Fruit fly (Drosophila melanogaster) whole organism, embryonic: Measurements from ENCODE around the gene CG2021.

Experiments
- BEAF-32 ChIP-seq: fragments of 200-800 bp; sonication (Bioruptor generic); optimal IDR thresholded peaks from 3 replicates; lab custom pipeline; 2017; ENCODE audit warnings: missing biosample characterization, missing genetic modification characterization, mild to moderate bottlenecking, moderate library complexity, missing genetic modification reagents
- C15 ChIP-seq: fragments of 200-800 bp; sonication (Bioruptor generic); IDR thresholded peaks from 3 replicates; pipeline ENCODE4 v1.3.6; 2022; ENCODE audit warnings: missing biosample characterization, missing genetic modification characterization
- CG10147 ChIP-seq: fragments of 200-800 bp; sonication (Bioruptor generic); optimal IDR thresholded peaks from 2 replicates; lab custom pipeline; 2019; ENCODE audit warnings: missing biosample characterization, mild to moderate bottlenecking, missing genetic modification characterization, moderate library complexity
- CG10959 ChIP-seq: fragments of 200-800 bp; sonication (Bioruptor generic); IDR thresholded peaks from 2 replicates; pipeline ENCODE4 v1.3.6; 2022; ENCODE audit warnings: missing biosample characterization, missing genetic modification characterization
- CG11504 ChIP-seq: fragments of 200-800 bp; sonication (Bioruptor generic); optimal IDR thresholded peaks from 3 replicates; lab custom pipeline; 2019; ENCODE audit warnings: missing biosample characterization, mild to moderate bottlenecking, missing genetic modification characterization, moderate library complexity
- CG12155 ChIP-seq: fragments of 200-800 bp; sonication (Bioruptor generic); optimal IDR thresholded peaks from 3 replicates; lab custom pipeline; 2016; ENCODE audit warnings: missing biosample characterization, missing genetic modification characterization
- CG13424 ChIP-seq: fragments of 200-800 bp; sonication (Bioruptor generic); optimal IDR thresholded peaks from 2 replicates; lab custom pipeline; 2019; ENCODE audit warnings: missing biosample characterization, mild to moderate bottlenecking, missing genetic modification characterization, moderate library complexity
- CG14050 ChIP-seq: fragments of 200-800 bp; sonication (Bioruptor generic); IDR thresholded peaks from 3 replicates; pipeline ENCODE4 v1.3.6; 2022; ENCODE audit warnings: missing biosample characterization, missing genetic modification characterization
- CG14860 ChIP-seq: fragments of 200-800 bp; sonication (Bioruptor generic); IDR thresholded peaks from 3 replicates; pipeline ENCODE4 v1.3.6; 2022; ENCODE audit warnings: missing biosample characterization, missing genetic modification characterization; ENCODE audit not compliant: partially characterized antibody
- CG15073 ChIP-seq: fragments of 200-800 bp; sonication (Bioruptor generic); optimal IDR thresholded peaks from 2 replicates; lab custom pipeline; 2016; ENCODE audit warnings: missing biosample characterization, missing genetic modification characterization
- CG15601 ChIP-seq: fragments of 200-800 bp; sonication (Bioruptor generic); optimal IDR thresholded peaks from 3 replicates; lab custom pipeline; 2019; ENCODE audit warnings: missing biosample characterization, mild to moderate bottlenecking, missing genetic modification characterization, moderate library complexity
- CG17802 ChIP-seq: fragments of 200-800 bp; sonication (Bioruptor generic); optimal IDR thresholded peaks from 2 replicates; lab custom pipeline; 2018; ENCODE audit warnings: missing biosample characterization, mild to moderate bottlenecking, missing genetic modification characterization, moderate library complexity
- CG3281 ChIP-seq: fragments of 200-800 bp; sonication (Bioruptor generic); optimal IDR thresholded peaks from 3 replicates; lab custom pipeline; 2017; ENCODE audit warnings: missing biosample characterization, mild to moderate bottlenecking, missing genetic modification characterization
- CG4424 ChIP-seq: fragments of 200-800 bp; sonication (Bioruptor generic); optimal IDR thresholded peaks from 3 replicates; lab custom pipeline; 2016; ENCODE audit warnings: missing biosample characterization, missing genetic modification characterization
- CG4730 ChIP-seq: fragments of 200-800 bp; sonication (Bioruptor generic); IDR thresholded peaks from 2 replicates; pipeline ENCODE4 v1.3.6; 2022; ENCODE audit warnings: missing biosample characterization, missing genetic modification characterization
- CG6254 ChIP-seq: fragments of 200-800 bp; sonication (Bioruptor generic); optimal IDR thresholded peaks from 3 replicates; lab custom pipeline; 2017; ENCODE audit warnings: mild to moderate bottlenecking, missing biosample characterization, missing genetic modification reagents, missing genetic modification characterization
- CG7372 ChIP-seq: fragments of 200-800 bp; sonication (Bioruptor generic); IDR thresholded peaks from 2 replicates; pipeline ENCODE4 v1.3.6; 2022; ENCODE audit warnings: missing biosample characterization, missing genetic modification characterization
- CG7963 ChIP-seq: fragments of 200-800 bp; sonication (Bioruptor generic); IDR thresholded peaks from 3 replicates; pipeline ENCODE4 v1.3.6; 2022; ENCODE audit warnings: missing biosample characterization, missing genetic modification characterization; ENCODE audit not compliant: partially characterized antibody
- CG8359 ChIP-seq: fragments of 200-800 bp; sonication (Bioruptor generic); optimal IDR thresholded peaks from 2 replicates; lab custom pipeline; 2017; ENCODE audit warnings: missing biosample characterization, mild to moderate bottlenecking, missing genetic modification characterization, borderline replicate concordance
- CG8924 ChIP-seq: fragments of 200-800 bp; optimal IDR thresholded peaks from 3 replicates; lab custom pipeline; 2019; ENCODE audit warnings: missing biosample characterization, mild to moderate bottlenecking, missing genetic modification characterization, moderate library complexity
- CG9609 ChIP-seq: fragments of 200-800 bp; sonication (Bioruptor generic); optimal IDR thresholded peaks from 3 replicates; lab custom pipeline; 2016; ENCODE audit warnings: missing biosample characterization, missing genetic modification characterization
- CG9932 ChIP-seq: fragments of 200-800 bp; sonication (Bioruptor generic); IDR thresholded peaks from 2 replicates; pipeline ENCODE4 v1.3.6; 2022; ENCODE audit warnings: missing biosample characterization, missing genetic modification characterization
- CoRest ChIP-seq: fragments of 200-800 bp; sonication (Bioruptor generic); optimal IDR thresholded peaks from 3 replicates; lab custom pipeline; 2018; ENCODE audit warnings: missing biosample characterization, mild to moderate bottlenecking, missing genetic modification characterization, moderate library complexity
- D19A ChIP-seq: fragments of 200-800 bp; optimal IDR thresholded peaks from 3 replicates; lab custom pipeline; 2019; ENCODE audit warnings: missing biosample characterization, mild to moderate bottlenecking, missing genetic modification characterization, moderate library complexity
- Dad ChIP-seq: fragments of 200-800 bp; sonication (Bioruptor generic); optimal IDR thresholded peaks from 3 replicates; lab custom pipeline; 2016; ENCODE audit warnings: missing biosample characterization, missing genetic modification characterization
- Dek ChIP-seq: fragments of 200-800 bp; sonication (Bioruptor generic); optimal IDR thresholded peaks from 3 replicates; lab custom pipeline; 2019; ENCODE audit warnings: missing biosample characterization, mild to moderate bottlenecking, missing genetic modification characterization, moderate library complexity
- Dref ChIP-seq: fragments of 200-800 bp; sonication (Bioruptor generic); IDR thresholded peaks from 2 replicates; pipeline ENCODE4 v1.3.6; 2022; ENCODE audit warnings: missing biosample characterization, missing genetic modification characterization
- Hr51 ChIP-seq, 2 experiments: fragments of 200-800 bp; sonication (Bioruptor generic); optimal IDR thresholded peaks; 2 replicates in 1 of 2; 3 replicates in 1 of 2; lab custom pipeline; 2016 to 2018; ENCODE audit warnings: missing biosample characterization in 2 of 2, missing genetic modification characterization in 2 of 2, mild to moderate bottlenecking in 1 of 2, moderate library complexity in 1 of 2
- Lpt ChIP-seq: fragments of >200 bp; optimal IDR thresholded peaks from 2 replicates; lab custom pipeline; 2018; ENCODE audit warnings: missing biosample characterization, missing genetic modification characterization
- NC2β ChIP-seq: fragments of 200-800 bp; sonication (Bioruptor generic); optimal IDR thresholded peaks from 2 replicates; lab custom pipeline; 2016; ENCODE audit warnings: missing biosample characterization, missing genetic modification characterization
- Nf-YB ChIP-seq: fragments of 200-800 bp; sonication (Bioruptor generic); optimal IDR thresholded peaks from 3 replicates; lab custom pipeline; 2019; ENCODE audit warnings: missing biosample characterization, mild to moderate bottlenecking, missing genetic modification characterization, moderate library complexity
- PHDP ChIP-seq: fragments of 200-800 bp; sonication (Bioruptor generic); optimal IDR thresholded peaks from 3 replicates; lab custom pipeline; 2018; ENCODE audit warnings: missing biosample characterization, mild to moderate bottlenecking, missing genetic modification characterization, moderate library complexity
- Scr ChIP-seq: fragments of 200-800 bp; sonication (Bioruptor generic); IDR thresholded peaks from 2 replicates; pipeline ENCODE4 v1.3.6; 2022; ENCODE audit warnings: missing biosample characterization, missing genetic modification characterization; ENCODE audit not compliant: partially characterized antibody
- aop ChIP-seq: fragments of 200-800 bp; sonication (Bioruptor generic); IDR thresholded peaks from 2 replicates; pipeline ENCODE4 v1.3.6; 2022; ENCODE audit warnings: missing biosample characterization, missing genetic modification characterization
- bowl ChIP-seq: fragments of 200-800 bp; sonication (Bioruptor generic); IDR thresholded peaks from 2 replicates; pipeline ENCODE4 v1.3.6; 2022; ENCODE audit warnings: missing biosample characterization, missing genetic modification characterization
- caup ChIP-seq: fragments of 200-800 bp; sonication (Bioruptor generic); optimal IDR thresholded peaks from 3 replicates; lab custom pipeline; 2017; ENCODE audit warnings: missing biosample characterization, mild to moderate bottlenecking, missing genetic modification characterization, moderate library complexity; ENCODE audit not compliant: severe bottlenecking
- chn ChIP-seq: fragments of 200-800 bp; sonication (Bioruptor generic); optimal IDR thresholded peaks from 2 replicates; lab custom pipeline; 2016; ENCODE audit warnings: missing biosample characterization, missing genetic modification characterization
- disco-r ChIP-seq: fragments of 200-800 bp; sonication (Bioruptor generic); optimal IDR thresholded peaks from 2 replicates; lab custom pipeline; 2016; ENCODE audit warnings: missing biosample characterization, missing genetic modification characterization
- dm ChIP-seq: fragments of 200-800 bp; sonication (Bioruptor generic); optimal IDR thresholded peaks from 3 replicates; lab custom pipeline; 2016; ENCODE audit warnings: missing biosample characterization, missing genetic modification characterization
- dpn ChIP-seq, 2 experiments: fragments of 200-800 bp; sonication (Bioruptor generic); optimal IDR thresholded peaks; 3 replicates each; lab custom pipeline; 2016; ENCODE audit warnings: missing biosample characterization in 2 of 2, missing genetic modification characterization in 2 of 2
- gsb ChIP-seq: fragments of 200-800 bp; sonication (Bioruptor generic); IDR thresholded peaks from 2 replicates; pipeline ENCODE4 v1.3.6; 2022; ENCODE audit warnings: missing biosample characterization, missing genetic modification characterization
- hth ChIP-seq: fragments of >200 bp; optimal IDR thresholded peaks from 2 replicates; lab custom pipeline; 2017; ENCODE audit warnings: inconsistent platforms
- luna ChIP-seq: fragments of 200-800 bp; sonication (Bioruptor generic); optimal IDR thresholded peaks from 2 replicates; lab custom pipeline; 2016; ENCODE audit warnings: missing biosample characterization, missing genetic modification characterization
- mam ChIP-seq: fragments of 200-800 bp; sonication (Bioruptor generic); optimal IDR thresholded peaks from 3 replicates; lab custom pipeline; 2016; ENCODE audit warnings: missing biosample characterization, missing genetic modification characterization
- oc ChIP-seq: fragments of 200-800 bp; sonication (Bioruptor generic); optimal IDR thresholded peaks from 2 replicates; lab custom pipeline; 2018; ENCODE audit warnings: missing biosample characterization, mild to moderate bottlenecking, missing genetic modification characterization, moderate library complexity
- run ChIP-seq: fragments of 200-800 bp; sonication (Bioruptor generic); optimal IDR thresholded peaks from 3 replicates; lab custom pipeline; 2018; ENCODE audit warnings: missing biosample characterization, mild to moderate bottlenecking, missing genetic modification characterization
- tx ChIP-seq: fragments of 200-800 bp; sonication (Bioruptor generic); optimal IDR thresholded peaks from 2 replicates; lab custom pipeline; 2016; ENCODE audit warnings: missing biosample characterization, missing genetic modification characterization
- vfl ChIP-seq: fragments of 200-800 bp; sonication (Bioruptor generic); optimal IDR thresholded peaks from 2 replicates; lab custom pipeline; 2016; ENCODE audit warnings: missing biosample characterization, missing genetic modification characterization
- vnd ChIP-seq: fragments of 200-800 bp; sonication (Bioruptor generic); IDR thresholded peaks from 3 replicates; pipeline ENCODE4 v1.3.6; 2022; ENCODE audit warnings: missing biosample characterization, missing genetic modification characterization; ENCODE audit not compliant: partially characterized antibody

Gene CG2021

dm6 chr3L:1794943-1795696 is 17.9 kb upstream of the CG2021 start, which contains the start of the genes alpha-Spec, dlt and Cdc37 (continued):
- TF ChIP-seq CG10147 (GFP tag; lab: Kevin White, UChicago) (peak; percentile 27), C15 (no peak), CG3281 (no peak), CG14050 (GFP tag; lab: Robert Waterston, UW) (no peak), CG8924 (tag; lab: Kevin White, UChicago) (peak; percentile 22), run (tag; lab: Kevin White, UChicago) (no peak), D19A (tag; lab: Kevin White, UChicago) (no peak), CG6254 (GFP tag; lab: Kevin White, UChicago) (peak; percentile 72), disco-r (GFP tag; lab: Kevin White, UChicago) (no peak), CG11504 (tag; lab: Kevin White, UChicago) (no peak), dm (GFP tag; lab: Kevin White, UChicago) (no peak), chn (GFP tag; lab: Kevin White, UChicago) (peak; percentile 4), CG10959 (GFP tag; lab: Robert Waterston, UW) (no peak), CG9609 (GFP tag; lab: Kevin White, UChicago) (no peak), gsb (GFP tag; lab: Robert Waterston, UW) (no peak), mam (GFP tag; lab: Kevin White, UChicago) (peak; percentile 41), caup (GFP tag; lab: Kevin White, UChicago) (no peak), tx (GFP tag; lab: Kevin White, UChicago) (no peak), hth (lab: Kevin White, UChicago) (no peak), vnd (GFP tag; lab: Robert Waterston, UW) (peak; percentile 78), Dek (tag; lab: Kevin White, UChicago) (peak; percentile 2), CG7963 (GFP tag; lab: Robert Waterston, UW) (peak; percentile 79), CG4730 (GFP tag; lab: Robert Waterston, UW) (no peak), Nf-YB (peak; percentile 14), PHDP (tag; lab: Kevin White, UChicago) (peak; percentile 19), CG9932 (GFP tag; lab: Robert Waterston, UW) (no peak), BEAF-32 (GFP tag; lab: Kevin White, UChicago) (peak; percentile 86), Hr51 (GFP tag; optimal IDR thresholded peaks at IDR 0.05; lab: Kevin White, UChicago) (no peak), dpn (GFP tag; optimal IDR thresholded peaks at IDR 0.05; lab: Kevin White, UChicago) (peak in 1 of 2 experiments; percentile 21), aop (GFP tag; lab: Robert Waterston, UW) (no peak), CG14860 (GFP tag; lab: Robert Waterston, UW) (peak; percentile 79), bowl (GFP tag; lab: Robert Waterston, UW) (no peak), vfl (GFP tag; lab: Kevin White, UChicago) (no peak), CG7372 (GFP tag; lab: Robert Waterston, UW) (no peak), NC2β (GFP tag; lab: Kevin White, UChicago) (peak; percentile 37), Dref (GFP tag; lab: Robert Waterston, UW) (peak; percentile 95), CG17802 (tag; lab: Kevin White, UChicago) (peak; percentile 62), CG12155 (GFP tag; lab: Kevin White, UChicago) (no peak), CG13424 (tag; lab: Kevin White, UChicago) (peak; percentile 12), luna (GFP tag; lab: Kevin White, UChicago) (no peak), Dad (GFP tag; lab: Kevin White, UChicago) (no peak), oc (tag; lab: Kevin White, UChicago) (no peak), CG15601 (peak; percentile 26), CG15073 (GFP tag; lab: Kevin White, UChicago) (no peak), CG4424 (GFP tag; lab: Kevin White, UChicago) (peak; percentile 24), CG8359 (GFP tag; lab: Kevin White, UChicago) (no peak), Scr (GFP tag; lab: Robert Waterston, UW) (peak; percentile 78), Lpt (GFP tag; lab: Kevin White, UChicago) (no peak), CoRest (tag; lab: Kevin White, UChicago) (peak; percentile 20)
